Fruit fly (Drosophila melanogaster) whole organism, embryonic: ENCODE results near the gene SK.

Experiments used
- Bdp1 ChIP-seq: fragments of 200-800 bp; sonication (Bioruptor generic); optimal IDR thresholded peaks from 3 replicates; lab custom pipeline; 2016; ENCODE audit warnings: missing biosample characterization, missing genetic modification characterization
- C15 ChIP-seq: fragments of 200-800 bp; sonication (Bioruptor generic); IDR thresholded peaks from 3 replicates; pipeline ENCODE4 v1.3.6; 2022; ENCODE audit warnings: missing biosample characterization, missing genetic modification characterization
- CG10366 ChIP-seq: fragments of 200-800 bp; sonication (Bioruptor generic); IDR thresholded peaks from 2 replicates; pipeline ENCODE4 v1.3.6; 2022; ENCODE audit warnings: missing biosample characterization, missing genetic modification characterization
- CG11398 ChIP-seq: fragments of 200-800 bp; sonication (Bioruptor generic); optimal IDR thresholded peaks from 2 replicates; lab custom pipeline; 2016; ENCODE audit warnings: missing biosample characterization, missing genetic modification characterization
- CG14965 ChIP-seq: fragments of 200-800 bp; sonication (Bioruptor generic); optimal IDR thresholded peaks from 2 replicates; lab custom pipeline; 2016; ENCODE audit warnings: missing biosample characterization, missing genetic modification characterization, borderline replicate concordance
- CG15011 ChIP-seq: fragments of 200-800 bp; sonication (Bioruptor generic); optimal IDR thresholded peaks from 3 replicates; lab custom pipeline; 2018; ENCODE audit warnings: missing biosample characterization, mild to moderate bottlenecking, missing genetic modification characterization
- CG15073 ChIP-seq: fragments of 200-800 bp; sonication (Bioruptor generic); optimal IDR thresholded peaks from 2 replicates; lab custom pipeline; 2016; ENCODE audit warnings: missing biosample characterization, missing genetic modification characterization
- CG15269 ChIP-seq: fragments of 200-800 bp; sonication (Bioruptor generic); optimal IDR thresholded peaks from 2 replicates; lab custom pipeline; 2018; ENCODE audit warnings: missing biosample characterization, mild to moderate bottlenecking, missing genetic modification characterization, moderate library complexity
- CG15514 ChIP-seq: fragments of 200-800 bp; sonication (Bioruptor generic); optimal IDR thresholded peaks from 3 replicates; lab custom pipeline; 2017; ENCODE audit warnings: missing biosample characterization, missing genetic modification characterization, mild to moderate bottlenecking, moderate library complexity, missing genetic modification reagents
- CG2889 ChIP-seq: fragments of 200-800 bp; sonication (Bioruptor generic); IDR thresholded peaks from 3 replicates; pipeline ENCODE4 v1.3.6; 2022; ENCODE audit warnings: missing biosample characterization, missing genetic modification characterization
- CG32767 ChIP-seq: fragments of 200-800 bp; sonication (Bioruptor generic); IDR thresholded peaks from 2 replicates; pipeline ENCODE4 v1.3.6; 2022; ENCODE audit warnings: missing biosample characterization, missing genetic modification characterization
- CG42726 ChIP-seq: fragments of 200-800 bp; sonication (Bioruptor generic); IDR thresholded peaks from 2 replicates; pipeline ENCODE4 v1.3.6; 2022; ENCODE audit warnings: missing biosample characterization, missing genetic modification characterization; ENCODE audit not compliant: partially characterized antibody
- CG4730 ChIP-seq: fragments of 200-800 bp; sonication (Bioruptor generic); IDR thresholded peaks from 2 replicates; pipeline ENCODE4 v1.3.6; 2022; ENCODE audit warnings: missing biosample characterization, missing genetic modification characterization
- CG6791 ChIP-seq: fragments of 200-800 bp; sonication (Bioruptor generic); IDR thresholded peaks from 3 replicates; pipeline ENCODE4 v1.3.6; 2022; ENCODE audit warnings: missing biosample characterization, missing genetic modification characterization; ENCODE audit not compliant: partially characterized antibody
- CG7745 ChIP-seq: fragments of 200-800 bp; sonication (Bioruptor generic); optimal IDR thresholded peaks from 2 replicates; lab custom pipeline; 2018; ENCODE audit warnings: missing biosample characterization, mild to moderate bottlenecking, missing genetic modification characterization, moderate library complexity
- CG8924 ChIP-seq: fragments of 200-800 bp; optimal IDR thresholded peaks from 3 replicates; lab custom pipeline; 2019; ENCODE audit warnings: missing biosample characterization, mild to moderate bottlenecking, missing genetic modification characterization, moderate library complexity
- CG9797 ChIP-seq: fragments of 200-800 bp; sonication (Bioruptor generic); optimal IDR thresholded peaks from 3 replicates; lab custom pipeline; 2018; ENCODE audit warnings: missing biosample characterization, mild to moderate bottlenecking, missing genetic modification characterization
- Doc2 ChIP-seq: fragments of 200-800 bp; sonication (Bioruptor generic); IDR thresholded peaks from 2 replicates; pipeline ENCODE4 v1.3.6; 2022; ENCODE audit warnings: missing biosample characterization, missing genetic modification characterization
- Dref ChIP-seq: fragments of 200-800 bp; sonication (Bioruptor generic); IDR thresholded peaks from 2 replicates; pipeline ENCODE4 v1.3.6; 2022; ENCODE audit warnings: missing biosample characterization, missing genetic modification characterization
- HLH54F ChIP-seq: fragments of 200-800 bp; sonication (Bioruptor generic); optimal IDR thresholded peaks from 3 replicates; lab custom pipeline; 2016; ENCODE audit warnings: missing biosample characterization, missing genetic modification characterization
- Hr78 ChIP-seq, 2 experiments: fragments of 200-800 bp in 1 of 2; fragments of >200 bp in 1 of 2; sonication (Bioruptor generic) in 1 of 2; optimal IDR thresholded peaks; 2 replicates each; lab custom pipeline; 2017 to 2019; ENCODE audit warnings: missing biosample characterization in 2 of 2, missing genetic modification characterization in 2 of 2, mild to moderate bottlenecking in 1 of 2, moderate library complexity in 1 of 2
- Lhr ChIP-seq: fragments of 200-800 bp; sonication (Bioruptor generic); optimal IDR thresholded peaks from 3 replicates; lab custom pipeline; 2017; ENCODE audit warnings: mild to moderate bottlenecking, missing biosample characterization, missing genetic modification reagents, missing genetic modification characterization
- Med ChIP-seq: fragments of 200-800 bp; sonication (Bioruptor generic); peaks from one replicate; lab custom pipeline; 2016; ENCODE audit warnings: missing biosample characterization, missing genetic modification characterization, mild to moderate bottlenecking, inconsistent platforms, moderate library complexity
- Mrtf ChIP-seq: fragments of 200-800 bp; sonication (Bioruptor generic); IDR thresholded peaks from 3 replicates; pipeline ENCODE4 v1.3.6; 2022; ENCODE audit warnings: missing biosample characterization, missing genetic modification characterization
- Neu2 ChIP-seq: fragments of 200-800 bp; sonication (Bioruptor generic); optimal IDR thresholded peaks from 3 replicates; lab custom pipeline; 2016; ENCODE audit warnings: missing biosample characterization, missing genetic modification characterization, borderline replicate concordance
- Nf-YC ChIP-seq: fragments of 200-800 bp; optimal IDR thresholded peaks from 3 replicates; lab custom pipeline; 2019; ENCODE audit warnings: missing biosample characterization, mild to moderate bottlenecking, missing genetic modification characterization, moderate library complexity
- Side ChIP-seq: fragments of 200-800 bp; sonication (Bioruptor generic); optimal IDR thresholded peaks from 2 replicates; lab custom pipeline; 2016; ENCODE audit warnings: missing biosample characterization, missing genetic modification characterization
- Spps ChIP-seq: fragments of 200-800 bp; sonication (Bioruptor generic); optimal IDR thresholded peaks from 2 replicates; lab custom pipeline; 2018; ENCODE audit warnings: missing biosample characterization, mild to moderate bottlenecking, missing genetic modification characterization
- Sry-β ChIP-seq: fragments of 200-800 bp; sonication (Bioruptor generic); optimal IDR thresholded peaks from 2 replicates; lab custom pipeline; 2018; ENCODE audit warnings: missing biosample characterization, mild to moderate bottlenecking, missing genetic modification characterization, moderate library complexity
- Stat92E ChIP-seq, 3 experiments: fragments of >200 bp in 2 of 3; fragments of 200-800 bp in 1 of 3; sonication (Bioruptor generic) in 1 of 3; optimal IDR thresholded peaks; 2 replicates each; lab custom pipeline; 2017 to 2019; ENCODE audit warnings: missing biosample characterization in 3 of 3, missing genetic modification characterization in 3 of 3, mild to moderate bottlenecking in 1 of 3, moderate library complexity in 1 of 3
- Vsx1 ChIP-seq: fragments of 200-800 bp; sonication (Bioruptor generic); optimal IDR thresholded peaks from 2 replicates; lab custom pipeline; 2017; ENCODE audit warnings: missing biosample characterization, mild to moderate bottlenecking, missing genetic modification characterization, missing genetic modification reagents
- bsh ChIP-seq, 2 experiments: fragments of 200-800 bp; sonication (Bioruptor generic); optimal IDR thresholded peaks; 2 replicates each; lab custom pipeline; 2017 to 2018; ENCODE audit warnings: mild to moderate bottlenecking in 2 of 2, missing biosample characterization in 2 of 2, missing genetic modification characterization in 2 of 2, moderate library complexity in 1 of 2
- fd3F ChIP-seq: fragments of 200-800 bp; sonication (Bioruptor generic); optimal IDR thresholded peaks from 2 replicates; lab custom pipeline; 2018; ENCODE audit warnings: missing biosample characterization, mild to moderate bottlenecking, missing genetic modification characterization, moderate library complexity
- fd96Cb ChIP-seq: fragments of 200-800 bp; sonication (Bioruptor generic); optimal IDR thresholded peaks from 2 replicates; lab custom pipeline; 2018; ENCODE audit warnings: missing biosample characterization, mild to moderate bottlenecking, missing genetic modification characterization, moderate library complexity
- fru ChIP-seq: fragments of >200 bp; optimal IDR thresholded peaks from 2 replicates; lab custom pipeline; 2017
- fu2 ChIP-seq: fragments of 200-800 bp; sonication (Bioruptor generic); optimal IDR thresholded peaks from 2 replicates; lab custom pipeline; 2016; ENCODE audit warnings: missing biosample characterization, missing genetic modification characterization
- gcm ChIP-seq: fragments of 200-800 bp; sonication (Bioruptor generic); optimal IDR thresholded peaks from 2 replicates; lab custom pipeline; 2019; ENCODE audit warnings: missing biosample characterization, mild to moderate bottlenecking, missing genetic modification characterization, moderate library complexity
- hbn ChIP-seq: fragments of 200-800 bp; sonication (Bioruptor generic); IDR thresholded peaks from 2 replicates; pipeline ENCODE4 v1.3.6; 2022; ENCODE audit warnings: missing biosample characterization, missing genetic modification characterization; ENCODE audit not compliant: partially characterized antibody
- insv ChIP-seq, 2 experiments: fragments of 200-800 bp; sonication (Bioruptor generic); optimal IDR thresholded peaks; 3 replicates each; lab custom pipeline; 2016 to 2018; ENCODE audit warnings: missing biosample characterization in 2 of 2, missing genetic modification characterization in 2 of 2
- jumu ChIP-seq: fragments of 200-800 bp; sonication (Bioruptor generic); optimal IDR thresholded peaks from 3 replicates; lab custom pipeline; 2016; ENCODE audit warnings: missing biosample characterization, missing genetic modification characterization
- ken ChIP-seq: fragments of 200-800 bp; sonication (Bioruptor generic); IDR thresholded peaks from 3 replicates; pipeline ENCODE4 v1.3.6; 2022; ENCODE audit warnings: missing biosample characterization, missing genetic modification characterization
- lmd ChIP-seq: fragments of 200-800 bp; sonication (Bioruptor generic); IDR thresholded peaks from 2 replicates; pipeline ENCODE4 v1.3.6; 2022; ENCODE audit warnings: missing biosample characterization, missing genetic modification characterization
- mirr ChIP-seq: fragments of 200-800 bp; sonication (Bioruptor generic); optimal IDR thresholded peaks from 3 replicates; lab custom pipeline; 2018; ENCODE audit warnings: missing biosample characterization, mild to moderate bottlenecking, missing genetic modification characterization
- mld ChIP-seq: fragments of 200-800 bp; sonication (Bioruptor generic); IDR thresholded peaks from 3 replicates; pipeline ENCODE4 v1.3.6; 2022; ENCODE audit warnings: missing biosample characterization, missing genetic modification characterization; ENCODE audit not compliant: partially characterized antibody
- p53 ChIP-seq: fragments of 200-800 bp; sonication (Bioruptor generic); optimal IDR thresholded peaks from 2 replicates; lab custom pipeline; 2016; ENCODE audit warnings: missing biosample characterization, missing genetic modification characterization
- pfk ChIP-seq: fragments of 200-800 bp; sonication (Bioruptor generic); optimal IDR thresholded peaks from 2 replicates; lab custom pipeline; 2018; ENCODE audit warnings: missing biosample characterization, mild to moderate bottlenecking, missing genetic modification characterization, moderate library complexity
- phol ChIP-seq: fragments of 200-800 bp; sonication (Bioruptor generic); optimal IDR thresholded peaks from 3 replicates; lab custom pipeline; 2018; ENCODE audit warnings: missing biosample characterization, mild to moderate bottlenecking, missing genetic modification characterization, moderate library complexity
- sens-2 ChIP-seq: fragments of 200-800 bp; sonication (Bioruptor generic); IDR thresholded peaks from 2 replicates; pipeline ENCODE4 v1.3.6; 2022; ENCODE audit warnings: missing biosample characterization, missing genetic modification characterization
- zf30C ChIP-seq: fragments of 200-800 bp; sonication (Bioruptor generic); optimal IDR thresholded peaks from 3 replicates; lab custom pipeline; 2018; ENCODE audit warnings: missing biosample characterization, mild to moderate bottlenecking, missing genetic modification characterization

Gene SK

DNA sequence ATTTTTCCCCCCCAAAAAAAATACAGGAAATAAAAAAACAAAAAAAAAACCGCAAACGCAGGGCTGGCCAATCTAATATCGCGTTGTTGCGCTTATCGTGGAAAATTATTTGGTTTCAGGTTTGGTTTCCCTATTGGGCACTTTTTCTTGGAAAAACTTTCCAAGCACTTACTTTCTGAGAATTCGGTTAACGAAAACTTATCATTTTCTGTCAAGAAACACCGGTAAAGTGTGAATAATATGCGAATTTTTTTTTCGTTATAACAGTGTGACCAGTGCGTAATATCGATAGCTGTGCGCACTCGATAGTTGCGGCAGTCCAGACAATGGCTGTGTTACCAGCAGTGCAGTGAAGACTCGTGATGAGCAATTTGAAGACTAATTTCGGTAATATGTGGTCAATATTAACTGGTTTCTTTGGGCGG is 17.6 kb upstream of the SK start, which contains the start of gene Rnp4F (continued):
- TF ChIP-seq CG15269 (tag; lab: Kevin White, UChicago) (peak; percentile 11), jumu (GFP tag; lab: Kevin White, UChicago) (peak; percentile 65), Nf-YC (tag; lab: Kevin White, UChicago) (peak; percentile 21), CG14965 (GFP tag; lab: Kevin White, UChicago) (no peak), fru (lab: Kevin White, UChicago) (no peak), Hr78 (GFP tag; optimal IDR thresholded peaks at IDR 0.05; lab: Kevin White, UChicago) (no peak), CG4730 (GFP tag; lab: Robert Waterston, UW) (peak; percentile 42; the same call in 1 of the 2 replicates), Stat92E (GFP tag; optimal IDR thresholded peaks at IDR 0.05; lab: Kevin White, UChicago) (no peak), Med (peak; percentile 90), mirr (peak; percentile 40), gcm (GFP tag; lab: Kevin White, UChicago) (no peak), Lhr (peak; percentile 65), mld (GFP tag; lab: Robert Waterston, UW) (peak; percentile 61; the same call in 2 of the 3 replicates), lmd (peak; percentile 70; the same call in 1 of the 2 replicates), insv (GFP tag; optimal IDR thresholded peaks at IDR 0.05; lab: Kevin White, UChicago) (no peak), C15 (GFP tag; lab: Robert Waterston, UW) (0 out of 3 replicates have a peak, but pooled peaks have one; percentile 12), Dref (peak; percentile 78), CG6791 (GFP tag; lab: Robert Waterston, UW) (peak; percentile 80), Doc2 (no peak), CG7745 (no peak), ken (GFP tag; lab: Robert Waterston, UW) (peak; percentile 72; the same call in 2 of the 3 replicates), CG8924 (tag; lab: Kevin White, UChicago) (peak; percentile 15), hbn (GFP tag; lab: Robert Waterston, UW) (peak; percentile 64; the same call in 1 of the 2 replicates), CG10366 (GFP tag; lab: Robert Waterston, UW) (peak; percentile 58; the same call in 1 of the 2 replicates), phol (tag; lab: Kevin White, UChicago) (peak; percentile 78), CG32767 (GFP tag; lab: Robert Waterston, UW) (no peak; the same call in 1 of the 2 replicates), CG15011 (GFP tag; lab: Kevin White, UChicago) (no peak), HLH54F (GFP tag; lab: Kevin White, UChicago) (peak; percentile 87), Mrtf (GFP tag; lab: Robert Waterston, UW) (peak; percentile 57; the same call in 2 of the 3 replicates), CG42726 (GFP tag; lab: Robert Waterston, UW) (peak; percentile 83), CG15514 (GFP tag; lab: Kevin White, UChicago) (peak; percentile 56), bsh (GFP tag; optimal IDR thresholded peaks at IDR 0.05; lab: Kevin White, UChicago) (peak; percentile 34 to 48), Sry-β (GFP tag; lab: Kevin White, UChicago) (peak; percentile 27), Spps (tag; lab: Kevin White, UChicago) (no peak), fd3F (GFP tag; lab: Kevin White, UChicago) (peak; percentile 21), Neu2 (GFP tag; lab: Kevin White, UChicago) (no peak), zf30C (GFP tag; lab: Kevin White, UChicago) (no peak), pfk (GFP tag; lab: Kevin White, UChicago) (no peak), CG11398 (GFP tag; lab: Kevin White, UChicago) (peak; percentile 64), Vsx1 (no peak), fd96Cb (tag; lab: Kevin White, UChicago) (no peak), p53 (GFP tag; lab: Kevin White, UChicago) (peak; percentile 53), CG15073 (GFP tag; lab: Kevin White, UChicago) (no peak), CG9797 (peak; percentile 74), sens-2 (GFP tag; lab: Robert Waterston, UW) (no peak), Side (peak; percentile 66), fu2 (GFP tag; lab: Kevin White, UChicago) (peak; percentile 79), CG2889 (GFP tag; lab: Robert Waterston, UW) (0 out of 3 replicates have a peak, but pooled peaks have one; percentile 45), Bdp1 (GFP tag; lab: Kevin White, UChicago) (peak; percentile 37)
